Fruit fly (Drosophila melanogaster) whole organism, prepupa: Measurements from ENCODE around the gene CG43203.

Experiments used
- Blimp-1 ChIP-seq: fragments of 200-800 bp; sonication (Bioruptor generic); optimal IDR thresholded peaks from 3 replicates; lab custom pipeline; 2017; ENCODE audit warnings: missing biosample characterization, missing genetic modification characterization, mild to moderate bottlenecking, moderate library complexity, missing genetic modification reagents
- CG10631 ChIP-seq: fragments of 200-800 bp; sonication (Bioruptor generic); optimal IDR thresholded peaks from 2 replicates; lab custom pipeline; 2016; ENCODE audit warnings: missing biosample characterization, missing genetic modification characterization
- CG10669 ChIP-seq: fragments of 200-800 bp; sonication (Bioruptor generic); optimal IDR thresholded peaks from 3 replicates; lab custom pipeline; 2018; ENCODE audit warnings: missing biosample characterization, mild to moderate bottlenecking, missing genetic modification characterization, moderate library complexity
- CG11294 ChIP-seq: fragments of 200-800 bp; sonication (Bioruptor generic); IDR thresholded peaks from 2 replicates; pipeline ENCODE4 v1.3.6; 2022; ENCODE audit warnings: missing biosample characterization, missing genetic modification characterization
- CG11902 ChIP-seq: fragments of 200-800 bp; sonication (Bioruptor generic); optimal IDR thresholded peaks from 3 replicates; lab custom pipeline; 2016; ENCODE audit warnings: missing biosample characterization, missing genetic modification characterization
- CG15336 ChIP-seq: fragments of 200-800 bp; sonication (Bioruptor generic); IDR thresholded peaks from 2 replicates; pipeline ENCODE4 v1.3.6; 2022; ENCODE audit warnings: missing biosample characterization, missing genetic modification characterization
- CG1621 ChIP-seq: fragments of 200-800 bp; sonication (Bioruptor generic); optimal IDR thresholded peaks from 3 replicates; lab custom pipeline; 2018; ENCODE audit warnings: missing biosample characterization, mild to moderate bottlenecking, missing genetic modification characterization
- CG16779 ChIP-seq: fragments of 200-800 bp; sonication (Bioruptor generic); optimal IDR thresholded peaks from 3 replicates; lab custom pipeline; 2017; ENCODE audit warnings: missing biosample characterization, mild to moderate bottlenecking, missing genetic modification characterization
- CG34406 ChIP-seq: fragments of 200-800 bp; sonication (Bioruptor generic); optimal IDR thresholded peaks from 3 replicates; lab custom pipeline; 2016; ENCODE audit warnings: missing biosample characterization, missing genetic modification characterization
- CG3919 ChIP-seq: fragments of 200-800 bp; sonication (Bioruptor generic); optimal IDR thresholded peaks from 3 replicates; lab custom pipeline; 2016; ENCODE audit warnings: missing biosample characterization, missing genetic modification characterization
- CG4318 ChIP-seq: fragments of 200-800 bp; sonication (Bioruptor generic); optimal IDR thresholded peaks from 3 replicates; lab custom pipeline; 2017; ENCODE audit warnings: missing biosample characterization, mild to moderate bottlenecking, missing genetic modification characterization
- CG6163 ChIP-seq: fragments of 200-800 bp; sonication (Bioruptor generic); IDR thresholded peaks from 3 replicates; pipeline ENCODE4 v1.3.6; 2022; ENCODE audit warnings: missing biosample characterization, missing genetic modification characterization
- CG6276 ChIP-seq: fragments of 200-800 bp; sonication (Bioruptor generic); optimal IDR thresholded peaks from 2 replicates; lab custom pipeline; 2017; ENCODE audit warnings: missing biosample characterization, mild to moderate bottlenecking, missing genetic modification characterization
- CG6792 ChIP-seq: fragments of 200-800 bp; sonication (Bioruptor generic); optimal IDR thresholded peaks from 3 replicates; lab custom pipeline; 2016; ENCODE audit warnings: missing biosample characterization, missing genetic modification characterization
- CG6808 ChIP-seq: fragments of 200-800 bp; sonication (Bioruptor generic); optimal IDR thresholded peaks from 3 replicates; lab custom pipeline; 2017; ENCODE audit warnings: missing biosample characterization, missing genetic modification characterization, mild to moderate bottlenecking, moderate library complexity, missing genetic modification reagents
- CG6854 ChIP-seq: fragments of 200-800 bp; sonication (Bioruptor generic); optimal IDR thresholded peaks from 2 replicates; lab custom pipeline; 2017; ENCODE audit warnings: missing biosample characterization, mild to moderate bottlenecking, missing genetic modification characterization
- CG7368 ChIP-seq: fragments of 200-800 bp; sonication (Bioruptor generic); optimal IDR thresholded peaks from 3 replicates; lab custom pipeline; 2016; ENCODE audit warnings: missing biosample characterization, missing genetic modification characterization
- CG8119 ChIP-seq: fragments of 200-800 bp; sonication (Bioruptor generic); IDR thresholded peaks from 3 replicates; pipeline ENCODE4 v1.3.6; 2022; ENCODE audit warnings: missing biosample characterization, missing genetic modification characterization
- CG8319 ChIP-seq: fragments of 200-800 bp; sonication (Bioruptor generic); optimal IDR thresholded peaks from 3 replicates; lab custom pipeline; 2016; ENCODE audit warnings: missing biosample characterization, missing genetic modification characterization
- CG8632 ChIP-seq: fragments of 200-800 bp; sonication (Bioruptor generic); optimal IDR thresholded peaks from 3 replicates; lab custom pipeline; 2016; ENCODE audit warnings: missing biosample characterization, missing genetic modification characterization
- CG9139 ChIP-seq: fragments of 200-800 bp; sonication (Bioruptor generic); optimal IDR thresholded peaks from 3 replicates; lab custom pipeline; 2017; ENCODE audit warnings: missing biosample characterization, mild to moderate bottlenecking, missing genetic modification characterization
- Eip75B ChIP-seq: fragments of 200-800 bp; sonication (Bioruptor generic); optimal IDR thresholded peaks from 3 replicates; lab custom pipeline; 2016; ENCODE audit warnings: missing biosample characterization, missing genetic modification characterization
- Eip78C ChIP-seq: fragments of 200-800 bp; sonication (Bioruptor generic); peaks from one replicate; lab custom pipeline; 2016; ENCODE audit warnings: missing biosample characterization, missing genetic modification characterization
- Eip93F ChIP-seq: fragments of 200-800 bp; sonication (Bioruptor generic); optimal IDR thresholded peaks from 2 replicates; lab custom pipeline; 2016; ENCODE audit warnings: missing biosample characterization, mild to moderate bottlenecking, missing genetic modification characterization
- Ets21C ChIP-seq: fragments of 200-800 bp; sonication (Bioruptor generic); optimal IDR thresholded peaks from 3 replicates; lab custom pipeline; 2016; ENCODE audit warnings: missing biosample characterization, missing genetic modification characterization
- Hr38 ChIP-seq: sonication (Bioruptor generic); optimal IDR thresholded peaks from 2 replicates; lab custom pipeline; 2016; ENCODE audit warnings: missing biosample characterization, missing genetic modification characterization
- Hr39 ChIP-seq: fragments of 200-800 bp; sonication (Bioruptor generic); optimal IDR thresholded peaks from 2 replicates; lab custom pipeline; 2016; ENCODE audit warnings: missing biosample characterization, missing genetic modification characterization
- Hr4 ChIP-seq: fragments of 200-800 bp; sonication (Bioruptor generic); optimal IDR thresholded peaks from 3 replicates; lab custom pipeline; 2016; ENCODE audit warnings: missing biosample characterization, missing genetic modification characterization
- Lpt ChIP-seq: fragments of 200-800 bp; sonication (Bioruptor generic); optimal IDR thresholded peaks from 3 replicates; lab custom pipeline; 2016; ENCODE audit warnings: missing biosample characterization, missing genetic modification characterization
- Met ChIP-seq: fragments of 200-800 bp; sonication (Bioruptor generic); optimal IDR thresholded peaks from 3 replicates; lab custom pipeline; 2016; ENCODE audit warnings: missing biosample characterization, missing genetic modification characterization
- OdsH ChIP-seq: fragments of 200-800 bp; sonication (Bioruptor generic); optimal IDR thresholded peaks from 3 replicates; lab custom pipeline; 2016; ENCODE audit warnings: missing biosample characterization, missing genetic modification characterization
- Smox ChIP-seq: fragments of 200-800 bp; sonication (Bioruptor generic); optimal IDR thresholded peaks from 3 replicates; lab custom pipeline; 2016; ENCODE audit warnings: missing biosample characterization, missing genetic modification characterization
- Sox102F ChIP-seq: fragments of 200-800 bp; sonication (Bioruptor generic); optimal IDR thresholded peaks from 2 replicates; lab custom pipeline; 2016; ENCODE audit warnings: missing biosample characterization, mild to moderate bottlenecking, missing genetic modification characterization
- Sox14 ChIP-seq: fragments of 200-800 bp; sonication (Bioruptor generic); optimal IDR thresholded peaks from 3 replicates; lab custom pipeline; 2016; ENCODE audit warnings: missing biosample characterization, missing genetic modification characterization
- Sox15 ChIP-seq: fragments of 200-800 bp; sonication (Bioruptor generic); optimal IDR thresholded peaks from 3 replicates; lab custom pipeline; 2016; ENCODE audit warnings: missing biosample characterization, missing genetic modification characterization
- achi ChIP-seq: fragments of 200-800 bp; sonication (Bioruptor generic); optimal IDR thresholded peaks from 3 replicates; lab custom pipeline; 2016; ENCODE audit warnings: missing biosample characterization, missing genetic modification characterization
- cyc ChIP-seq: fragments of 200-800 bp; sonication (Bioruptor generic); optimal IDR thresholded peaks from 3 replicates; lab custom pipeline; 2016; ENCODE audit warnings: missing biosample characterization, missing genetic modification characterization
- dac ChIP-seq: fragments of 200-800 bp; sonication (Bioruptor generic); optimal IDR thresholded peaks from 2 replicates; lab custom pipeline; 2017; ENCODE audit warnings: missing biosample characterization, mild to moderate bottlenecking, missing genetic modification characterization
- dsx ChIP-seq: fragments of 200-800 bp; optimal IDR thresholded peaks from 3 replicates; lab custom pipeline; 2019; ENCODE audit warnings: missing biosample characterization, mild to moderate bottlenecking, missing genetic modification characterization, moderate library complexity; ENCODE audit not compliant: poor library complexity, severe bottlenecking
- eg ChIP-seq: fragments of 200-800 bp; sonication (Bioruptor generic); IDR thresholded peaks from 3 replicates; pipeline ENCODE4 v1.3.6; 2022; ENCODE audit warnings: missing biosample characterization, missing genetic modification characterization
- esn ChIP-seq: fragments of 200-800 bp; sonication (Bioruptor generic); optimal IDR thresholded peaks from 2 replicates; lab custom pipeline; 2016; ENCODE audit warnings: missing biosample characterization, mild to moderate bottlenecking, missing genetic modification characterization, moderate library complexity
- fd59A ChIP-seq: fragments of 200-800 bp; sonication (Bioruptor generic); optimal IDR thresholded peaks from 2 replicates; lab custom pipeline; 2017; ENCODE audit warnings: missing biosample characterization, mild to moderate bottlenecking, missing genetic modification characterization, missing genetic modification reagents
- fd85E ChIP-seq: fragments of 200-800 bp; sonication (Bioruptor generic); optimal IDR thresholded peaks from 3 replicates; lab custom pipeline; 2016; ENCODE audit warnings: missing biosample characterization, missing genetic modification characterization
- lz ChIP-seq: fragments of 200-800 bp; sonication (Bioruptor generic); optimal IDR thresholded peaks from 3 replicates; lab custom pipeline; 2016; ENCODE audit warnings: missing biosample characterization, missing genetic modification characterization
- net ChIP-seq: fragments of 200-800 bp; sonication (Bioruptor generic); optimal IDR thresholded peaks from 3 replicates; lab custom pipeline; 2016; ENCODE audit warnings: missing biosample characterization, missing genetic modification characterization
- pdm3 ChIP-seq: fragments of 200-800 bp; sonication (Bioruptor generic); optimal IDR thresholded peaks from 3 replicates; lab custom pipeline; 2016; ENCODE audit warnings: missing biosample characterization, missing genetic modification characterization
- salr ChIP-seq, 2 experiments: fragments of 200-800 bp; sonication (Bioruptor generic); optimal IDR thresholded peaks; 3 replicates each; lab custom pipeline; 2016 to 2018; ENCODE audit warnings: missing biosample characterization in 2 of 2, missing genetic modification characterization in 2 of 2, mild to moderate bottlenecking in 1 of 2
- spab ChIP-seq: fragments of 200-800 bp; sonication (Bioruptor generic); optimal IDR thresholded peaks from 2 replicates; lab custom pipeline; 2017; ENCODE audit warnings: missing biosample characterization, mild to moderate bottlenecking, missing genetic modification characterization, missing genetic modification reagents
- ss ChIP-seq, 2 experiments: fragments of 200-800 bp; sonication (Bioruptor generic); optimal IDR thresholded peaks; 2 replicates in 1 of 2; 3 replicates in 1 of 2; lab custom pipeline; 2017 to 2018; ENCODE audit warnings: mild to moderate bottlenecking in 2 of 2, missing biosample characterization in 2 of 2, missing genetic modification characterization in 2 of 2, moderate library complexity in 1 of 2
- svp ChIP-seq: fragments of 200-800 bp; sonication (Bioruptor generic); peaks from one replicate; lab custom pipeline; 2016; ENCODE audit warnings: missing biosample characterization, missing genetic modification characterization
- vri ChIP-seq: fragments of 200-800 bp; sonication (Bioruptor generic); optimal IDR thresholded peaks from 3 replicates; lab custom pipeline; 2016; ENCODE audit warnings: missing biosample characterization, mild to moderate bottlenecking, missing genetic modification characterization

CG43203 gene

dm6 chr3R:19321457-19322172, 32.2 kb upstream of the CG43203 start:
- TF ChIP-seq vri (GFP tag; lab: Kevin White, UChicago) (peak; percentile 5), CG6792 (GFP tag; lab: Kevin White, UChicago) (peak; percentile 9), Sox102F (GFP tag; lab: Kevin White, UChicago) (peak; percentile 44), eg (GFP tag; lab: Robert Waterston, UW) (peak; percentile 82), CG8319 (no peak), Hr38 (no peak), fd59A (GFP tag; lab: Kevin White, UChicago) (peak; percentile 65), CG6808 (peak; percentile 94), CG8632 (GFP tag; lab: Kevin White, UChicago) (peak; percentile 16), Blimp-1 (GFP tag; lab: Kevin White, UChicago) (peak; percentile 58), Hr39 (GFP tag; lab: Kevin White, UChicago) (no peak), esn (peak; percentile 10), CG10631 (GFP tag; lab: Kevin White, UChicago) (peak; percentile 42), CG6854 (GFP tag; lab: Kevin White, UChicago) (peak; percentile 74), CG15336 (GFP tag; lab: Robert Waterston, UW) (peak; percentile 43; the same call in 1 of the 2 replicates), CG8119 (GFP tag; lab: Robert Waterston, UW) (peak; percentile 17), CG6163 (GFP tag; lab: Robert Waterston, UW) (peak; percentile 89), CG1621 (tag; lab: Kevin White, UChicago) (peak; percentile 87), salr (GFP tag; optimal IDR thresholded peaks at IDR 0.05; lab: Kevin White, UChicago) (peak; percentile 42 to 45), Hr4 (GFP tag; lab: Kevin White, UChicago) (peak; percentile 46), Eip78C (peak; percentile 80), CG4318 (GFP tag; lab: Kevin White, UChicago) (peak; percentile 7), fd85E (no peak), CG16779 (tag; lab: Kevin White, UChicago) (peak; percentile 71), Sox15 (GFP tag; lab: Kevin White, UChicago) (no peak), CG11902 (GFP tag; lab: Kevin White, UChicago) (no peak), svp (GFP tag; lab: Kevin White, UChicago) (peak; percentile 61), lz (no peak), CG9139 (peak; percentile 95), pdm3 (GFP tag; lab: Kevin White, UChicago) (peak; percentile 36), dsx (GFP tag; lab: Kevin White, UChicago) (peak; percentile 66), cyc (GFP tag; lab: Kevin White, UChicago) (peak; percentile 5), CG3919 (peak; percentile 25), ss (GFP tag; optimal IDR thresholded peaks at IDR 0.05; lab: Kevin White, UChicago) (peak; percentile 97 to 99), Sox14 (peak; percentile 29), CG34406 (GFP tag; lab: Kevin White, UChicago) (peak; percentile 31), CG7368 (GFP tag; lab: Kevin White, UChicago) (peak; percentile 44), CG6276 (GFP tag; lab: Kevin White, UChicago) (peak; percentile 63), Lpt (GFP tag; lab: Kevin White, UChicago) (peak; percentile 67), CG10669 (GFP tag; lab: Kevin White, UChicago) (peak; percentile 80), Smox (GFP tag; lab: Kevin White, UChicago) (peak; percentile 13), dac (GFP tag; lab: Kevin White, UChicago) (peak; percentile 5), spab (GFP tag; lab: Kevin White, UChicago) (peak; percentile 90), Eip75B (GFP tag; lab: Kevin White, UChicago) (peak; percentile 52), achi (peak; percentile 34), CG11294 (GFP tag; lab: Robert Waterston, UW) (no peak), Ets21C (GFP tag; lab: Kevin White, UChicago) (no peak), Eip93F (GFP tag; lab: Kevin White, UChicago) (no peak), Met (GFP tag; lab: Kevin White, UChicago) (peak; percentile 45), OdsH (GFP tag; lab: Kevin White, UChicago) (peak; percentile 15), net (GFP tag; lab: Kevin White, UChicago) (peak; percentile 58)
